Fruit fly (Drosophila melanogaster) whole organism, embryonic: Measurements from ENCODE around the gene CG4382.
A peak's percentile ranks its signal among the peaks of the same experiment; 100 is the strongest.

Experiments used
- Atf6 ChIP-seq: fragments of 200-800 bp; sonication (Bioruptor generic); IDR thresholded peaks from 2 replicates; pipeline ENCODE4 v1.3.6; 2022; ENCODE audit warnings: missing biosample characterization, missing genetic modification characterization
- B-H1 ChIP-seq: fragments of 200-800 bp; sonication (Bioruptor generic); IDR thresholded peaks from 3 replicates; pipeline ENCODE4 v1.3.6; 2022; ENCODE audit warnings: missing biosample characterization, missing genetic modification characterization
- B-H2 ChIP-seq: fragments of 200-800 bp; sonication (Bioruptor generic); optimal IDR thresholded peaks from 2 replicates; lab custom pipeline; 2018; ENCODE audit warnings: missing biosample characterization, mild to moderate bottlenecking, missing genetic modification characterization
- BEAF-32 ChIP-seq: fragments of 200-800 bp; sonication (Bioruptor generic); optimal IDR thresholded peaks from 3 replicates; lab custom pipeline; 2017; ENCODE audit warnings: missing biosample characterization, missing genetic modification characterization, mild to moderate bottlenecking, moderate library complexity, missing genetic modification reagents
- CG10267 ChIP-seq: fragments of 200-800 bp; sonication (Bioruptor generic); optimal IDR thresholded peaks from 2 replicates; lab custom pipeline; 2018; ENCODE audit warnings: missing biosample characterization, mild to moderate bottlenecking, missing genetic modification characterization, moderate library complexity
- CG10462 ChIP-seq: fragments of 200-800 bp; sonication (Bioruptor generic); optimal IDR thresholded peaks from 2 replicates; lab custom pipeline; 2016; ENCODE audit warnings: missing biosample characterization, missing genetic modification characterization
- CG11723 ChIP-seq: fragments of 200-800 bp; sonication (Bioruptor generic); optimal IDR thresholded peaks from 2 replicates; lab custom pipeline; 2017; ENCODE audit warnings: missing biosample characterization, mild to moderate bottlenecking, missing genetic modification characterization
- CG12391 ChIP-seq: fragments of 200-800 bp; sonication (Bioruptor generic); optimal IDR thresholded peaks from 3 replicates; lab custom pipeline; 2018; ENCODE audit warnings: missing biosample characterization, mild to moderate bottlenecking, missing genetic modification characterization, moderate library complexity
- CG12942 ChIP-seq: fragments of 200-800 bp; sonication (Bioruptor generic); optimal IDR thresholded peaks from 3 replicates; lab custom pipeline; 2016; ENCODE audit warnings: missing biosample characterization, missing genetic modification characterization
- CG13624 ChIP-seq: fragments of 200-800 bp; sonication (Bioruptor generic); optimal IDR thresholded peaks from 2 replicates; lab custom pipeline; 2016; ENCODE audit warnings: missing biosample characterization, missing genetic modification characterization
- CG14441 ChIP-seq: fragments of 200-800 bp; sonication (Bioruptor generic); IDR thresholded peaks from 2 replicates; pipeline ENCODE4 v1.3.6; 2022; ENCODE audit warnings: missing biosample characterization, missing genetic modification characterization
- CG15269 ChIP-seq: fragments of 200-800 bp; sonication (Bioruptor generic); optimal IDR thresholded peaks from 2 replicates; lab custom pipeline; 2018; ENCODE audit warnings: missing biosample characterization, mild to moderate bottlenecking, missing genetic modification characterization, moderate library complexity
- CG17186 ChIP-seq: fragments of 200-800 bp; sonication (Bioruptor generic); optimal IDR thresholded peaks from 3 replicates; lab custom pipeline; 2017; ENCODE audit warnings: missing biosample characterization, missing genetic modification reagents, missing genetic modification characterization
- CG3838 ChIP-seq: fragments of 200-800 bp; sonication (Bioruptor generic); optimal IDR thresholded peaks from 3 replicates; lab custom pipeline; 2016; ENCODE audit warnings: missing biosample characterization, missing genetic modification characterization
- CG4328 ChIP-seq: fragments of 200-800 bp; sonication (Bioruptor generic); optimal IDR thresholded peaks from 3 replicates; lab custom pipeline; 2017; ENCODE audit warnings: missing biosample characterization, missing genetic modification reagents, missing genetic modification characterization
- CG4707 ChIP-seq: fragments of 200-800 bp; sonication (Bioruptor generic); optimal IDR thresholded peaks from 2 replicates; lab custom pipeline; 2018; ENCODE audit warnings: missing biosample characterization, mild to moderate bottlenecking, missing genetic modification characterization, moderate library complexity
- CG4730 ChIP-seq: fragments of 200-800 bp; sonication (Bioruptor generic); IDR thresholded peaks from 2 replicates; pipeline ENCODE4 v1.3.6; 2022; ENCODE audit warnings: missing biosample characterization, missing genetic modification characterization
- CG5180 ChIP-seq: fragments of 200-800 bp; sonication (Bioruptor generic); optimal IDR thresholded peaks from 3 replicates; lab custom pipeline; 2017; ENCODE audit warnings: missing biosample characterization, missing genetic modification characterization, mild to moderate bottlenecking, moderate library complexity, missing genetic modification reagents
- CG5953 ChIP-seq: fragments of 200-800 bp; sonication (Bioruptor generic); IDR thresholded peaks from 2 replicates; pipeline ENCODE4 v1.3.6; 2022; ENCODE audit warnings: missing biosample characterization, missing genetic modification characterization
- CG6272 ChIP-seq: fragments of 200-800 bp; sonication (Bioruptor generic); IDR thresholded peaks from 2 replicates; pipeline ENCODE4 v1.3.6; 2022; ENCODE audit warnings: missing biosample characterization, missing genetic modification characterization
- CG6689 ChIP-seq: fragments of 200-800 bp; sonication (Bioruptor generic); IDR thresholded peaks from 2 replicates; pipeline ENCODE4 v1.3.6; 2022; ENCODE audit warnings: missing biosample characterization, missing genetic modification characterization
- CG7745 ChIP-seq: fragments of 200-800 bp; sonication (Bioruptor generic); optimal IDR thresholded peaks from 2 replicates; lab custom pipeline; 2018; ENCODE audit warnings: missing biosample characterization, mild to moderate bottlenecking, missing genetic modification characterization, moderate library complexity
- CG8765 ChIP-seq: fragments of 200-800 bp; sonication (Bioruptor generic); IDR thresholded peaks from 2 replicates; pipeline ENCODE4 v1.3.6; 2022; ENCODE audit warnings: missing biosample characterization, missing genetic modification characterization
- CG9609 ChIP-seq: fragments of 200-800 bp; sonication (Bioruptor generic); optimal IDR thresholded peaks from 3 replicates; lab custom pipeline; 2016; ENCODE audit warnings: missing biosample characterization, missing genetic modification characterization
- CG9797 ChIP-seq: fragments of 200-800 bp; sonication (Bioruptor generic); optimal IDR thresholded peaks from 3 replicates; lab custom pipeline; 2018; ENCODE audit warnings: missing biosample characterization, mild to moderate bottlenecking, missing genetic modification characterization
- D ChIP-seq, 2 experiments: fragments of 200-800 bp in 1 of 2; fragments of >200 bp in 1 of 2; sonication (Bioruptor generic) in 1 of 2; optimal IDR thresholded peaks; 2 replicates in 1 of 2; 3 replicates in 1 of 2; lab custom pipeline; 2017; ENCODE audit warnings: mild to moderate bottlenecking in 1 of 2, missing biosample characterization in 1 of 2, missing genetic modification characterization in 1 of 2, missing genetic modification reagents in 1 of 2
- Dad ChIP-seq: fragments of 200-800 bp; sonication (Bioruptor generic); optimal IDR thresholded peaks from 3 replicates; lab custom pipeline; 2016; ENCODE audit warnings: missing biosample characterization, missing genetic modification characterization
- E2f2 ChIP-seq: fragments of 200-800 bp; sonication (Bioruptor generic); IDR thresholded peaks from 2 replicates; pipeline ENCODE4 v1.3.6; 2022; ENCODE audit warnings: missing biosample characterization, missing genetic modification characterization
- Eip74EF ChIP-seq, 2 experiments: fragments of 200-800 bp in 1 of 2; fragments of >200 bp in 1 of 2; sonication (Bioruptor generic) in 1 of 2; optimal IDR thresholded peaks; 2 replicates each; lab custom pipeline; 2017 to 2019; ENCODE audit warnings: missing biosample characterization in 2 of 2, missing genetic modification characterization in 2 of 2, mild to moderate bottlenecking in 1 of 2, moderate library complexity in 1 of 2
- Elba2 ChIP-seq: fragments of 200-800 bp; sonication (Bioruptor generic); optimal IDR thresholded peaks from 3 replicates; lab custom pipeline; 2016; ENCODE audit warnings: missing biosample characterization, missing genetic modification characterization
- Ets97D ChIP-seq: fragments of 200-800 bp; sonication (Bioruptor generic); optimal IDR thresholded peaks from 3 replicates; lab custom pipeline; 2016; ENCODE audit warnings: missing biosample characterization, missing genetic modification characterization
- HmgZ ChIP-seq: fragments of 200-800 bp; sonication (Bioruptor generic); optimal IDR thresholded peaks from 2 replicates; lab custom pipeline; 2018; ENCODE audit warnings: missing biosample characterization, mild to moderate bottlenecking, missing genetic modification characterization
- Mad ChIP-seq: fragments of 200-800 bp; sonication (Bioruptor generic); optimal IDR thresholded peaks from 2 replicates; lab custom pipeline; 2016; ENCODE audit warnings: missing biosample characterization, missing genetic modification characterization
- NfI ChIP-seq: fragments of 200-800 bp; sonication (Bioruptor generic); optimal IDR thresholded peaks from 3 replicates; lab custom pipeline; 2018; ENCODE audit warnings: missing biosample characterization, mild to moderate bottlenecking, missing genetic modification characterization, moderate library complexity
- ac ChIP-seq: fragments of 200-800 bp; sonication (Bioruptor generic); optimal IDR thresholded peaks from 3 replicates; lab custom pipeline; 2017; ENCODE audit warnings: missing biosample characterization, mild to moderate bottlenecking, missing genetic modification characterization
- az2 ChIP-seq: fragments of 200-800 bp; sonication (Bioruptor generic); optimal IDR thresholded peaks from 3 replicates; lab custom pipeline; 2016; ENCODE audit warnings: missing biosample characterization, missing genetic modification characterization
- ci ChIP-seq: fragments of 200-800 bp; sonication (Bioruptor generic); IDR thresholded peaks from 3 replicates; pipeline ENCODE4 v1.3.6; 2022; ENCODE audit warnings: missing biosample characterization, missing genetic modification characterization
- dati ChIP-seq: fragments of 200-800 bp; sonication (Bioruptor generic); IDR thresholded peaks from 2 replicates; pipeline ENCODE4 v1.3.6; 2022; ENCODE audit warnings: missing biosample characterization, missing genetic modification characterization
- eve ChIP-seq, 2 experiments: fragments of >200 bp; optimal IDR thresholded peaks; 2 replicates each; lab custom pipeline; 2017; ENCODE audit warnings: missing biosample characterization in 2 of 2, missing genetic modification characterization in 2 of 2
- odd ChIP-seq: fragments of 200-800 bp; sonication (Bioruptor generic); optimal IDR thresholded peaks from 2 replicates; lab custom pipeline; 2017; ENCODE audit warnings: missing biosample characterization, mild to moderate bottlenecking, missing genetic modification characterization
- pan ChIP-seq, 4 experiments: fragments of >200 bp in 3 of 4; fragments of 200-800 bp in 1 of 4; sonication (Bioruptor generic) in 1 of 4; optimal IDR thresholded peaks in 3 of 4; IDR thresholded peaks in 1 of 4; 2 replicates each; pipeline versions ENCODE4 v1.3.6 to Lab custom; 2017 to 2022; ENCODE audit warnings: missing biosample characterization in 2 of 4, missing genetic modification characterization in 2 of 4, mixed read lengths in 1 of 4
- sens ChIP-seq: fragments of 200-800 bp; sonication (Bioruptor generic); peaks from one replicate; lab custom pipeline; 2016; ENCODE audit warnings: missing biosample characterization, missing genetic modification characterization
- seq ChIP-seq: fragments of 200-800 bp; sonication (Bioruptor generic); IDR thresholded peaks from 2 replicates; pipeline ENCODE4 v1.3.6; 2022; ENCODE audit warnings: missing biosample characterization, missing genetic modification characterization
- sqz ChIP-seq: fragments of 200-800 bp; sonication (Bioruptor generic); optimal IDR thresholded peaks from 3 replicates; lab custom pipeline; 2018; ENCODE audit warnings: missing biosample characterization, mild to moderate bottlenecking, missing genetic modification characterization
- stc ChIP-seq: fragments of 200-800 bp; sonication (Bioruptor generic); IDR thresholded peaks from 2 replicates; pipeline ENCODE4 v1.3.6; 2022; ENCODE audit warnings: missing biosample characterization, missing genetic modification characterization
- tin ChIP-seq: fragments of 200-800 bp; sonication (Bioruptor generic); optimal IDR thresholded peaks from 3 replicates; lab custom pipeline; 2016; ENCODE audit warnings: missing biosample characterization, missing genetic modification characterization
- toy ChIP-seq: fragments of 200-800 bp; sonication (Bioruptor generic); IDR thresholded peaks from 2 replicates; pipeline ENCODE4 v1.3.6; 2022; ENCODE audit warnings: missing biosample characterization, missing genetic modification characterization
- tx ChIP-seq: fragments of 200-800 bp; sonication (Bioruptor generic); optimal IDR thresholded peaks from 2 replicates; lab custom pipeline; 2016; ENCODE audit warnings: missing biosample characterization, missing genetic modification characterization
- usp ChIP-seq: fragments of >200 bp; optimal IDR thresholded peaks from 2 replicates; lab custom pipeline; 2017; ENCODE audit warnings: missing biosample characterization, missing genetic modification characterization
- vvl ChIP-seq: fragments of 200-800 bp; sonication (Bioruptor generic); IDR thresholded peaks from 2 replicates; pipeline ENCODE4 v1.3.6; 2022; ENCODE audit warnings: missing biosample characterization, missing genetic modification characterization
- zfh1 ChIP-seq: fragments of 200-800 bp; sonication (Bioruptor generic); IDR thresholded peaks from 3 replicates; pipeline ENCODE4 v1.3.6; 2022; ENCODE audit warnings: missing biosample characterization, missing genetic modification characterization

The CG4382 gene

DNA sequence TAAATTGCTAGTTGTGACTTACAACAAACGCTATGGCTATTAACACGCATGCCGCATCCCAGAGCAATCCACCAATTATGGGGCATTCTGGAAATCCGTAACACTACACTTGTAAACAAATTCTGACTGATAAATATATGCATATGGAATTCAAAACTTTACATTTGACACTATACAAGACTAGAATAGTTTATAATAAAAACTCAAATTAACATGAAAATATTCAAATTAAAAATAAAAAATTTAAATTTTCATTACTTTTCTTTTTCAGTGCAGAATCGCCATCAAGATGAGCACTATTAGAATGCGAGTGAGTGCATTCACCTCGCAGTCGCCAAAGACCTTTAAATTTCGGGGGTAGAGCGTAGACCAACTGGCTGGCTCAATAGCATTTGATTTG lies 14.7 kb downstream of the CG4382 start (continued):
- TF ChIP-seq CG13624 (GFP tag; lab: Kevin White, UChicago): no peak
- peak; percentile 46 for TF ChIP-seq CG12391 (tag; lab: Kevin White, UChicago)
- TF ChIP-seq toy (GFP tag; lab: Robert Waterston, UW): no peak
- no peak for TF ChIP-seq CG7745 (tag; lab: Kevin White, UChicago)
- no peak for TF ChIP-seq CG12942 (GFP tag; lab: Kevin White, UChicago)
- no peak for TF ChIP-seq dati (GFP tag; lab: Robert Waterston, UW)
- TF ChIP-seq CG3838: no peak
- TF ChIP-seq zfh1 (GFP tag; lab: Robert Waterston, UW): no peak
- no peak for TF ChIP-seq pan (optimal IDR thresholded peaks at IDR 0.05; lab: Kevin White, UChicago)
- no peak for TF ChIP-seq pan (GFP tag; optimal IDR thresholded peaks at IDR 0.05 in 1 of 2, IDR thresholded peaks at IDR 0.05 in 1 of 2)
- no peak for TF ChIP-seq az2 (GFP tag; lab: Kevin White, UChicago)
- TF ChIP-seq CG9609 (GFP tag; lab: Kevin White, UChicago): no peak
- TF ChIP-seq CG4707: no peak
- no peak for TF ChIP-seq sens (GFP tag; lab: Kevin White, UChicago)
- TF ChIP-seq CG5180: no peak
- TF ChIP-seq vvl (GFP tag; lab: Robert Waterston, UW): peak; percentile 74
- no peak for TF ChIP-seq NfI (GFP tag; lab: Kevin White, UChicago)
- no peak for TF ChIP-seq Dad (GFP tag; lab: Kevin White, UChicago)
- no peak for TF ChIP-seq Mad (GFP tag; lab: Kevin White, UChicago)
- no peak for TF ChIP-seq B-H1 (GFP tag; lab: Robert Waterston, UW)
- TF ChIP-seq ac (GFP tag; lab: Kevin White, UChicago): no peak
- TF ChIP-seq E2f2 (GFP tag; lab: Robert Waterston, UW): no peak
- peak; percentile 52 for TF ChIP-seq CG6689
- TF ChIP-seq usp: no peak
- no peak for TF ChIP-seq CG4328 (GFP tag; lab: Kevin White, UChicago)
- no peak for TF ChIP-seq tin (GFP tag; lab: Kevin White, UChicago)
- TF ChIP-seq CG9797 (GFP tag; lab: Kevin White, UChicago): no peak
- no peak for TF ChIP-seq tx (GFP tag; lab: Kevin White, UChicago)
- TF ChIP-seq seq (GFP tag; lab: Robert Waterston, UW): no peak
- no peak for TF ChIP-seq Atf6 (GFP tag; lab: Robert Waterston, UW)
- no peak for TF ChIP-seq B-H2
- TF ChIP-seq Elba2 (GFP tag; lab: Kevin White, UChicago): no peak
- no peak for TF ChIP-seq CG5953 (GFP tag; lab: Robert Waterston, UW)
- TF ChIP-seq eve (GFP tag; optimal IDR thresholded peaks at IDR 0.05; lab: Kevin White, UChicago): no peak
- no peak for TF ChIP-seq sqz
- no peak for TF ChIP-seq CG11723 (GFP tag; lab: Kevin White, UChicago)
- no peak for TF ChIP-seq CG4730 (GFP tag; lab: Robert Waterston, UW)
- peak; percentile 59 for TF ChIP-seq CG10267 (tag; lab: Kevin White, UChicago)
- TF ChIP-seq CG10462 (GFP tag; lab: Kevin White, UChicago): no peak
- no peak for TF ChIP-seq Ets97D
- no peak for TF ChIP-seq HmgZ (tag; lab: Kevin White, UChicago)
- TF ChIP-seq BEAF-32 (GFP tag; lab: Kevin White, UChicago): no peak
- no peak for TF ChIP-seq CG6272
- no peak for TF ChIP-seq odd (GFP tag; lab: Kevin White, UChicago)
- no peak for TF ChIP-seq Eip74EF (GFP tag; optimal IDR thresholded peaks at IDR 0.05; lab: Kevin White, UChicago)
- 0 out of 3 replicates have a peak, but pooled peaks have one; percentile 22 for TF ChIP-seq ci
- no peak for TF ChIP-seq CG14441 (GFP tag; lab: Robert Waterston, UW)
- no peak for TF ChIP-seq CG17186 (GFP tag; lab: Kevin White, UChicago)
- no peak for TF ChIP-seq D (optimal IDR thresholded peaks at IDR 0.05; lab: Kevin White, UChicago)
- TF ChIP-seq D (GFP tag; optimal IDR thresholded peaks at IDR 0.05; lab: Kevin White, UChicago): peak; percentile 21
- TF ChIP-seq CG8765 (GFP tag; lab: Robert Waterston, UW): no peak
- 0 out of 2 replicates have a peak, but pooled peaks have one; percentile 13 for TF ChIP-seq stc (GFP tag; lab: Robert Waterston, UW)
- no peak for TF ChIP-seq CG15269 (tag; lab: Kevin White, UChicago)
